Worm (Caenorhabditis elegans) whole organism, L3 larva: ENCODE measurements around the gene tpa-1.

Experiments used
- R02D3.7 ChIP-seq: fragments of 150-350 bp; optimal IDR thresholded peaks from 2 replicates; lab custom pipeline; 2014; ENCODE audit warnings: missing biosample characterization, missing genetic modification characterization
- ZK546.5 ChIP-seq: sonication (generic microtip); optimal IDR thresholded peaks from 2 replicates; lab custom pipeline; 2017; ENCODE audit warnings: missing biosample characterization, missing genetic modification characterization
- aly-2 ChIP-seq: fragments of 150-350 bp; optimal IDR thresholded peaks from 2 replicates; lab custom pipeline; 2014; ENCODE audit warnings: missing biosample characterization, missing genetic modification characterization
- ama-1 ChIP-seq: fragments of 150-350 bp; optimal IDR thresholded peaks from 2 replicates; lab custom pipeline; 2018
- ceh-16 ChIP-seq: sonication (generic microtip); optimal IDR thresholded peaks from 2 replicates; lab custom pipeline; 2017; ENCODE audit warnings: missing biosample characterization, missing genetic modification characterization
- ceh-28 ChIP-seq: fragments of 150-350 bp; optimal IDR thresholded peaks from 2 replicates; lab custom pipeline; 2014; ENCODE audit warnings: missing biosample characterization, missing genetic modification reagents, missing genetic modification characterization
- ceh-9 ChIP-seq: sonication (generic microtip); optimal IDR thresholded peaks from 2 replicates; lab custom pipeline; 2018; ENCODE audit warnings: missing biosample characterization, missing genetic modification characterization
- daf-12 ChIP-seq: fragments of 150-350 bp; optimal IDR thresholded peaks from 2 replicates; lab custom pipeline; 2014; ENCODE audit warnings: missing biosample characterization, missing genetic modification reagents, missing genetic modification characterization
- egl-27 ChIP-seq: sonication (generic microtip); optimal IDR thresholded peaks from 4 replicates; lab custom pipeline; 2017; ENCODE audit warnings: missing biosample characterization, missing genetic modification reagents, missing genetic modification characterization
- elt-1 ChIP-seq: fragments of 150-350 bp; optimal IDR thresholded peaks from 2 replicates; lab custom pipeline; 2014; ENCODE audit warnings: missing biosample characterization, missing genetic modification characterization
- elt-2 ChIP-seq: sonication (generic microtip); optimal IDR thresholded peaks from 2 replicates; lab custom pipeline; 2016; ENCODE audit warnings: missing genetic modification reagents, mild to moderate bottlenecking, missing genetic modification characterization, missing compliant biosample characterization
- elt-3 ChIP-seq, 3 experiments: fragments of 150-350 bp in 1 of 3; sonication (generic microtip) in 2 of 3; optimal IDR thresholded peaks; 2 replicates in 2 of 3; 4 replicates in 1 of 3; lab custom pipeline; 2014 to 2017; ENCODE audit warnings: missing biosample characterization in 3 of 3, missing genetic modification characterization in 3 of 3
- eor-1 ChIP-seq, 2 experiments: fragments of 150-350 bp; optimal IDR thresholded peaks; 2 replicates each; lab custom pipeline; 2014 to 2018; ENCODE audit warnings: missing biosample characterization in 2 of 2, missing genetic modification characterization in 2 of 2
- fkh-10 ChIP-seq: sonication (generic microtip); optimal IDR thresholded peaks from 2 replicates; lab custom pipeline; 2017; ENCODE audit warnings: missing biosample characterization, missing genetic modification reagents, missing genetic modification characterization
- fkh-2 ChIP-seq: fragments of 150-350 bp; optimal IDR thresholded peaks from 2 replicates; lab custom pipeline; 2014; ENCODE audit warnings: missing biosample characterization, missing genetic modification reagents, missing genetic modification characterization
- fos-1 ChIP-seq: fragments of 150-350 bp; optimal IDR thresholded peaks from 2 replicates; lab custom pipeline; 2014; ENCODE audit warnings: missing biosample characterization, missing genetic modification characterization
- hmg-11 ChIP-seq: sonication (generic microtip); optimal IDR thresholded peaks from 2 replicates; lab custom pipeline; 2016; ENCODE audit warnings: missing genetic modification characterization, missing compliant biosample characterization
- jun-1 ChIP-seq: fragments of 150-350 bp; optimal IDR thresholded peaks from 2 replicates; lab custom pipeline; 2014; ENCODE audit warnings: missing biosample characterization, missing genetic modification reagents, missing genetic modification characterization
- lin-15B ChIP-seq: fragments of 150-350 bp; optimal IDR thresholded peaks from 2 replicates; lab custom pipeline; 2014; ENCODE audit warnings: missing biosample characterization, missing genetic modification characterization
- lsy-12 ChIP-seq: sonication (generic microtip); optimal IDR thresholded peaks from 2 replicates; lab custom pipeline; 2016; ENCODE audit warnings: mild to moderate bottlenecking, missing genetic modification characterization, missing compliant biosample characterization
- mdl-1 ChIP-seq: fragments of 150-350 bp; optimal IDR thresholded peaks from 2 replicates; lab custom pipeline; 2014; ENCODE audit warnings: missing biosample characterization, missing genetic modification characterization
- nhr-11 ChIP-seq: fragments of 150-350 bp; optimal IDR thresholded peaks from 2 replicates; lab custom pipeline; 2014; ENCODE audit warnings: missing biosample characterization, missing genetic modification characterization
- nhr-12 ChIP-seq: fragments of 150-350 bp; optimal IDR thresholded peaks from 2 replicates; lab custom pipeline; 2014; ENCODE audit warnings: missing biosample characterization, missing genetic modification characterization
- nhr-23 ChIP-seq: fragments of 150-350 bp; optimal IDR thresholded peaks from 2 replicates; lab custom pipeline; 2014; ENCODE audit warnings: missing biosample characterization, missing genetic modification reagents, missing genetic modification characterization
- nhr-237 ChIP-seq: fragments of 150-350 bp; optimal IDR thresholded peaks from 2 replicates; lab custom pipeline; 2014; ENCODE audit warnings: missing biosample characterization, missing genetic modification characterization
- nhr-28 ChIP-seq: fragments of 150-350 bp; optimal IDR thresholded peaks from 2 replicates; lab custom pipeline; 2014; ENCODE audit warnings: missing biosample characterization, missing genetic modification characterization
- nhr-43 ChIP-seq: sonication (generic microtip); optimal IDR thresholded peaks from 2 replicates; lab custom pipeline; 2016; ENCODE audit warnings: mild to moderate bottlenecking, missing genetic modification characterization, missing compliant biosample characterization; ENCODE audit not compliant: poor library complexity, severe bottlenecking
- nhr-67 ChIP-seq: fragments of 150-350 bp; optimal IDR thresholded peaks from 2 replicates; lab custom pipeline; 2014; ENCODE audit warnings: missing biosample characterization, missing genetic modification characterization
- nhr-77 ChIP-seq: fragments of 150-350 bp; optimal IDR thresholded peaks from 2 replicates; lab custom pipeline; 2014; ENCODE audit warnings: missing biosample characterization, missing genetic modification characterization
- pqm-1 ChIP-seq: fragments of 150-350 bp; optimal IDR thresholded peaks from 2 replicates; lab custom pipeline; 2017; ENCODE audit warnings: missing biosample characterization, missing genetic modification characterization, inconsistent platforms
- sea-2 ChIP-seq: fragments of 150-350 bp; sonication (generic microtip); optimal IDR thresholded peaks from 4 replicates; lab custom pipeline; 2014; ENCODE audit warnings: missing biosample characterization, missing genetic modification reagents, missing genetic modification characterization
- skn-1 ChIP-seq: fragments of 150-350 bp; optimal IDR thresholded peaks from 2 replicates; lab custom pipeline; 2014; ENCODE audit warnings: missing biosample characterization, missing genetic modification characterization
- snpc-4 ChIP-seq: fragments of 150-350 bp; optimal IDR thresholded peaks from 2 replicates; lab custom pipeline; 2014; ENCODE audit warnings: missing biosample characterization, missing genetic modification characterization
- tbx-2 ChIP-seq: sonication (generic microtip); optimal IDR thresholded peaks from 2 replicates; lab custom pipeline; 2016; ENCODE audit warnings: mild to moderate bottlenecking, missing genetic modification characterization, missing compliant biosample characterization
- unc-39 ChIP-seq: sonication (generic microtip); optimal IDR thresholded peaks from 4 replicates; lab custom pipeline; 2017; ENCODE audit warnings: missing biosample characterization, missing genetic modification characterization
- unc-62 ChIP-seq: fragments of 150-350 bp; sonication (generic microtip); optimal IDR thresholded peaks from 4 replicates; lab custom pipeline; 2014; ENCODE audit warnings: missing biosample characterization, missing genetic modification reagents, missing genetic modification characterization
- zag-1 ChIP-seq: fragments of 150-350 bp; optimal IDR thresholded peaks from 2 replicates; lab custom pipeline; 2014; ENCODE audit warnings: missing biosample characterization, missing genetic modification characterization
- ztf-11 ChIP-seq: fragments of 150-350 bp; optimal IDR thresholded peaks from 2 replicates; lab custom pipeline; 2014; ENCODE audit warnings: missing biosample characterization, missing genetic modification characterization
- ztf-4 ChIP-seq: fragments of 150-350 bp; optimal IDR thresholded peaks from 2 replicates; lab custom pipeline; 2014; ENCODE audit warnings: missing biosample characterization, missing genetic modification characterization

The tpa-1 gene

ce11 chrIV:148756-149155 lies 57.0 kb downstream of the tpa-1 start:
- TF ChIP-seq ceh-9 (tag; lab: Kevin White, UChicago): no peak
- no peak for TF ChIP-seq mdl-1 (tag; lab: Kevin White, UChicago)
- no peak for TF ChIP-seq zag-1 (tag; lab: Kevin White, UChicago)
- no peak for TF ChIP-seq ceh-28 (tag; lab: Kevin White, UChicago)
- no peak for TF ChIP-seq nhr-23
- no peak for TF ChIP-seq elt-2

ce11 chrIV:149794-150193 lies 58.0 kb downstream of the tpa-1 start:
- TF ChIP-seq aly-2 (tag; lab: Kevin White, UChicago): no peak
- TF ChIP-seq nhr-43 (tag; lab: Kevin White, UChicago): no peak
- TF ChIP-seq ceh-16 (tag; lab: Kevin White, UChicago): no peak
- no peak for TF ChIP-seq nhr-28 (tag; lab: Kevin White, UChicago)
- no peak for TF ChIP-seq lin-15B (tag; lab: Kevin White, UChicago)
- no peak for TF ChIP-seq ztf-11 (tag; lab: Kevin White, UChicago)
- TF ChIP-seq pqm-1 (tag; lab: Kevin White, UChicago): no peak
- no peak for TF ChIP-seq ztf-4 (tag; lab: Kevin White, UChicago)
- TF ChIP-seq nhr-237 (tag; lab: Kevin White, UChicago): no peak
- no peak for TF ChIP-seq skn-1
- TF ChIP-seq R02D3.7: no peak
- no peak for TF ChIP-seq ceh-9 (tag; lab: Kevin White, UChicago)
- no peak for TF ChIP-seq unc-62 (GFP tag; lab: Kevin White, UChicago)
- no peak for TF ChIP-seq lsy-12 (tag; lab: Kevin White, UChicago)
- no peak for TF ChIP-seq elt-3 (tag; optimal IDR thresholded peaks at IDR 0.05; lab: Kevin White, UChicago)
- TF ChIP-seq hmg-11 (tag; lab: Kevin White, UChicago): no peak
- TF ChIP-seq, all 47 proteins: peak for 0

ce11 chrIV:157809-158208 lies 66.0 kb downstream of the tpa-1 start, which contains the start of gene gegf-1:
Gene gegf-1, minus strand, starts transcription at chrIV:157909.
- TF ChIP-seq nhr-77 (tag; lab: Kevin White, UChicago) (no peak), nhr-43 (tag; lab: Kevin White, UChicago) (no peak), elt-1 (tag; lab: Kevin White, UChicago) (no peak), ZK546.5 (no peak), nhr-67 (tag; lab: Kevin White, UChicago) (no peak), aly-2 (tag; lab: Kevin White, UChicago) (no peak), pqm-1 (tag; lab: Kevin White, UChicago) (no peak), fkh-10 (no peak), lin-15B (tag; lab: Kevin White, UChicago) (no peak), zag-1 (tag; lab: Kevin White, UChicago) (no peak), eor-1 (tag; optimal IDR thresholded peaks at IDR 0.05; lab: Kevin White, UChicago) (no peak), ztf-11 (tag; lab: Kevin White, UChicago) (no peak), elt-3 (tag; optimal IDR thresholded peaks at IDR 0.05; lab: Kevin White, UChicago) (no peak), unc-62 (GFP tag; lab: Kevin White, UChicago) (no peak), tbx-2 (tag; lab: Kevin White, UChicago) (no peak), sea-2 (GFP tag; lab: Kevin White, UChicago) (no peak), snpc-4 (tag; lab: Kevin White, UChicago) (no peak), nhr-23 (no peak), ztf-4 (tag; lab: Kevin White, UChicago) (no peak)

ce11 chrIV:158662-159061 lies 66.9 kb downstream of the tpa-1 start, which contains the start of gene Y38C1AA.7:
Gene Y38C1AA.7, plus strand, starts transcription at chrIV:158962.
- TF ChIP-seq fos-1 (tag; lab: Kevin White, UChicago) (no peak), unc-39 (tag; lab: Kevin White, UChicago) (no peak), zag-1 (tag; lab: Kevin White, UChicago) (no peak), nhr-11 (tag; lab: Kevin White, UChicago) (no peak), fkh-2 (tag; lab: Kevin White, UChicago) (no peak), ztf-11 (tag; lab: Kevin White, UChicago) (no peak), nhr-12 (no peak)

ce11 chrIV:159864-160263 lies 68.1 kb downstream of the tpa-1 start, which contains the start of gene Y38C1AA.19:
Gene Y38C1AA.19, plus strand, starts transcription at chrIV:160164.
- TF ChIP-seq R02D3.7: no peak
- TF ChIP-seq fkh-2 (tag; lab: Kevin White, UChicago): no peak
- no peak for TF ChIP-seq nhr-237 (tag; lab: Kevin White, UChicago)
- no peak for TF ChIP-seq egl-27
- TF ChIP-seq mdl-1 (tag; lab: Kevin White, UChicago): no peak
- no peak for TF ChIP-seq lsy-12 (tag; lab: Kevin White, UChicago)
- TF ChIP-seq nhr-67 (tag; lab: Kevin White, UChicago): no peak
- no peak for TF ChIP-seq daf-12 (tag; lab: Kevin White, UChicago)
- no peak for TF ChIP-seq lin-15B (tag; lab: Kevin White, UChicago)
- no peak for TF ChIP-seq ztf-4 (tag; lab: Kevin White, UChicago)
- no peak for TF ChIP-seq nhr-23
- TF ChIP-seq ama-1 (lab: Kevin White, UChicago): no peak
- no peak for TF ChIP-seq unc-39 (tag; lab: Kevin White, UChicago)
- no peak for TF ChIP-seq nhr-77 (tag; lab: Kevin White, UChicago)
- no peak for TF ChIP-seq jun-1 (tag; lab: Kevin White, UChicago)
- TF ChIP-seq, all 47 proteins: peak for 0
